Worm (Caenorhabditis elegans) whole organism, midembryonic: ENCODE data around the gene uev-2.

Experiments
- flt-1 ChIP-seq: fragments of 200-800 bp; sonication (Bioruptor generic); IDR thresholded peaks from 2 replicates; pipeline ENCODE4 v1.3.6; 2022; ENCODE audit warnings: missing genetic modification characterization, missing compliant biosample characterization
- klf-2 ChIP-seq: fragments of 200-800 bp; sonication (Bioruptor generic); conservative IDR thresholded peaks from 2 replicates; pipeline ENCODE4 v1.3.6; 2022; ENCODE audit warnings: missing genetic modification reagents, missing genetic modification characterization, missing compliant biosample characterization

DNA sequence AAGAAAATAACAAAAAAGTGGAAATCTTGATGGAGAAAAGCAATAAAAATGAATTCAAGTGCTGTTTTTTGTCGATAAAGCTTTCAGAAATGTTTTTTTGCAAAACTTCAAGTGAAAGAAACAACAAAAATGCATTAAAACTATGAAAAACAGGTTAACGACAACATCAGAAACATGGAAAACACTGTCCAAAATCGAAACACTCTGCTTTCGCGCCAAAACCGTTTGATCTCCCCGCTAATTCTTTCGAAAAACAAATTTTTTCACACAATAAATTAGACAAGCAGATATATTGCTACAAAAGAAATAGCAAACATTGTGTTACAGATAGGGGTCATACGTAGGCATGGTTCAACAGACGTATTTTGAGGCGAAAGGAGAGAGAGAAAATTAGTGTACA, 41.1 kb upstream of the uev-2 start:
- no peak for TF ChIP-seq klf-2 (GFP tag; lab: Robert Waterston, UW)
- no peak for TF ChIP-seq flt-1 (GFP tag; lab: Robert Waterston, UW)
